Worm (Caenorhabditis elegans): Measurements from ENCODE around the gene Y43F8B.9.

DNA sequence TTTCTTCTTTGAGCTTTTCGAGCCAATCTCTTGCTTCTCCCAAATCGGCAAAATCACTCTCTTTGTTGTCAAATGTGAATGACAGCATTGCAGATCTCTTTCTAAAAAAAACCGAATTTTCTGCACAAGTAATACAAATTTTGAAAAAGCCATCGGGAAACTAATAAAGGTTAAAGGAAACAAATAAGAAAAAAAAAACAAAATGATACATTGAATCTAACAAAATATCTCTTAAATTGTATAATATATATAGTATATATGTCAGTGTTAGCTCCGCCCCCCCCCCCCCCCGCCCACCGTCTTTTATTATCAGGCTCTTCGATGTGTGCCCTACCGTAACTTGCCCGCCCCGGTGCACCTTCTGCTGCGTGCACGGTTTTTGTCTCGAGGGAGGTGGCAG is 45.0 kb upstream of the Y43F8B.9 start, which contains the start of gene C25F9.11:
- TF ChIP-seq ceh-82 (tag; optimal IDR thresholded peaks at IDR 0.05): no peak
- no peak for TF ChIP-seq snpc-4 (tag; optimal IDR thresholded peaks at IDR 0.05)
- TF ChIP-seq daf-16 (GFP tag; optimal IDR thresholded peaks at IDR 0.05): no peak
- no peak for TF ChIP-seq daf-16 (tag; optimal IDR thresholded peaks at IDR 0.05)
- no peak for TF ChIP-seq lin-15B (tag; optimal IDR thresholded peaks at IDR 0.05)
- TF ChIP-seq R02D3.7 (tag; optimal IDR thresholded peaks at IDR 0.05): no peak
- TF ChIP-seq F37D6.2 (tag; optimal IDR thresholded peaks at IDR 0.05): no peak
- TF ChIP-seq nhr-11 (tag; optimal IDR thresholded peaks at IDR 0.05): no peak
- TF ChIP-seq dpl-1 (GFP tag; optimal IDR thresholded peaks at IDR 0.05): no peak
- no peak for TF ChIP-seq hlh-11 (tag; optimal IDR thresholded peaks at IDR 0.05)
- no peak for TF ChIP-seq mep-1 (tag; optimal IDR thresholded peaks at IDR 0.05)
- TF ChIP-seq lin-39 (tag; optimal IDR thresholded peaks at IDR 0.05): no peak

Measured in whole organism, L4 larva.